Fruit fly (Drosophila melanogaster) whole organism, pupa: Measurements from ENCODE around the gene Srrm1.

Source experiments
- CG17806 ChIP-seq: fragments of 200-800 bp; sonication (Bioruptor generic); optimal IDR thresholded peaks from 2 replicates; lab custom pipeline; 2018; ENCODE audit warnings: missing biosample characterization, mild to moderate bottlenecking, missing genetic modification characterization, moderate library complexity
- CG9948 ChIP-seq: fragments of 200-800 bp; sonication (Bioruptor generic); optimal IDR thresholded peaks from 2 replicates; lab custom pipeline; 2018; ENCODE audit warnings: missing biosample characterization, mild to moderate bottlenecking, missing genetic modification characterization, moderate library complexity

dm6 chr3L:13036706-13037457 lies at the start of gene Srrm1:
- no peak for TF ChIP-seq CG17806 (tag; lab: Kevin White, UChicago)
- TF ChIP-seq CG9948 (tag; lab: Kevin White, UChicago): no peak
